Worm (Caenorhabditis elegans) whole organism, dauer: ENCODE measurements around the gene ift-81.

ENCODE experiments used
- unc-62 ChIP-seq: sonication (generic microtip); optimal IDR thresholded peaks from 2 replicates; lab custom pipeline; 2017; ENCODE audit warnings: missing biosample characterization, missing genetic modification reagents, missing genetic modification characterization

ift-81 gene

DNA sequence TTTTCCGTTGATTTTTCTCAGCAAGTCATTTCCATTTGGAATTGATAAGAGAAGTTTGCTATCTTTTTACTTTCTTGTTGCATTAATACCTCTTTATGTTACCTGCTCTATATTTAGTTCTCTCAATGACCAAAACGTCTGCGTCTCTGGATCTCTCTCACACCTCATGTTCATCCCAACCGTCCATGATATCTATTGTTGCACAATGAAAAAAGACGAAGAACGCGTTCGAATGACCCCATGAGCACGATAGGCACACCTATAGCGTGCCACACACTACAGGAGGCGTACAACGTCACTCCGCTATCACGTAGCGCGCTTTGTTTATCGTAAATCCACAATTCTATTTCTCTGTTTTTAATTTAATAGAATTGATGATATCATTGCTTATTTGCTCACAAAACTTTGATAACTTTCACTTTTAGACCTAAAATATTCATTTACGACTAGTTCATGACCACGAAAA is 19.2 kb upstream of the ift-81 start, which contains the start of gene Y34B4A.2:
TSS of gene Y34B4A.2 (plus strand) at position 328 of the 466 bp plus-strand sequence.
- TF ChIP-seq unc-62 (GFP tag; lab: Kevin White, UChicago), result no peak

DNA sequence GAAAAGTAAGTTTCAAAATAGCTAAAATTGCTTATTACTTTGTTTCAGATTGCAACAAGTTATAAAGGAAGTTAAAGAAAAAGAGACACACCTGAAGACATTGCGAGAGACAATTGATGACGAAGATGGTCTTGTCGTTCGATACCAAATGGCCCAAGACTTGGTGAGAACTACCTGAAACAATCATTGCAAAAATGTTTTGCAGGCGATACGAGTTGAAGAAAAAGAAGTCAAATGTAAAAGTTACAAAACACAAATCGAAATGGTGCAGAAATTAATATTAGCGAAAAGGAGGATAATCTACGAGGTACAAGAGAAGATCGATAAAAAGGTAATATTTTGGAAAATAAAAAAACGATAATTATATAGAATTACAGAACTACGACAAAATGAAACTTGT is 18.7 kb upstream of the ift-81 start, which contains the start of gene rga-8:
TSS of gene rga-8 (minus strand) at position 101 of the 400 bp plus-strand sequence.
- no peak for TF ChIP-seq unc-62 (GFP tag; lab: Kevin White, UChicago)

DNA sequence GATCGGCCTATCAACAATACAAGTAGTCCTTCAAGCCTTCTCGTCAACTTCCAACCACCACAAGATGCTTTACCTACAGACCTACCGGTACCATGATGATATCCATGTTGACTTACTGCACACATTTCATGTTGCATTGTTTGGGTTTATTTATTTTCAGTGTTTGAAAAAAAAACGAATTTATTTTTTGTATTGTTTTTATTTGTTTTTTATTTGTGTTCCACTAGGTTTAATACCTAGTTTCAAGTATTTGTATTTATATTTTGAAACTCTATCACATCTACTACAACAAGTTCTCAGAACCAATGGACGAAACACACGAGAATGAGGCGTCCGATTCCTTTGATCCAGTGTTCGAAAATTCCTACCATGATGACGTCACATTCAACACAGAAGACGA is 14.8 kb upstream of the ift-81 start, which contains the start of gene vps-41:
TSS of gene vps-41 (plus strand) at position 301 of the 400 bp plus-strand sequence.
- no peak for TF ChIP-seq unc-62 (GFP tag; lab: Kevin White, UChicago)

DNA sequence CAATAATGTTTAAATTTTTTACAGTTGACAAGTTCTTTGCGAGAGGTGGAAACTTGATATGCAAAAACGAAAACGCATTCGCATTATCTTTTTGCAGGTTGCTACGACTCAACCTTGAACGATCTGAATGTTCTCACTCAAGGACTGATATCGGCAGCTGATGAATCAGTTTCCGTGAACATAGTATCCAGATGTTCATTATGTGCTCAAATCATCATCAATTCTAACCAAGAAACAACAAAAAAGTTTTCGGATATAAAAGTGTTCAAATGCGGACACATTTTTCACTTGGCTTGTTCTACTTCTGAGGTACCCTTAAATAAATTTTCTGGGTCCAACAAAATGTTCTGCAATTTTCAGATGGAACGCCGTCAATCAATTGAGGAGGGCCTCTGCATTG is 9.3 kb upstream of the ift-81 start:
- no peak for TF ChIP-seq unc-62 (GFP tag; lab: Kevin White, UChicago)

DNA sequence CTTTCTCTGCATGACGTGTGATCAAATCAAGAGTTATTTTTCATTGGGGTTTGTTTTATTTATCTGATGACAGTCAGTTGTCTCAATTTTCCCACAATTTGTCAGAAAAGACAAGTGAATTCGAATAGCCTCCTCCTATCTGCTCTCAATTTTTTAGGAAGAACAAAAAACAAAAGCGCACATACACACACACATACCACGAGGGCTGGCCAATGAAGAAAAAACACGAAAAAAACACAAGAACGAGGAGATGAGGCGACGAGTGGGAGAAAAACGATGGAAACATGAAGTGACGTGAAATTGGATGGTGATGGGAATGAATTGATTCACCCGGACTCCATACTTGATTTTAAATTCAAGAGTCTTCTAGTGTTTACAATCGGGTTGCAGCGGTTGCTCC is 4.5 kb upstream of the ift-81 start:
- TF ChIP-seq unc-62 (GFP tag; lab: Kevin White, UChicago), result no peak

DNA sequence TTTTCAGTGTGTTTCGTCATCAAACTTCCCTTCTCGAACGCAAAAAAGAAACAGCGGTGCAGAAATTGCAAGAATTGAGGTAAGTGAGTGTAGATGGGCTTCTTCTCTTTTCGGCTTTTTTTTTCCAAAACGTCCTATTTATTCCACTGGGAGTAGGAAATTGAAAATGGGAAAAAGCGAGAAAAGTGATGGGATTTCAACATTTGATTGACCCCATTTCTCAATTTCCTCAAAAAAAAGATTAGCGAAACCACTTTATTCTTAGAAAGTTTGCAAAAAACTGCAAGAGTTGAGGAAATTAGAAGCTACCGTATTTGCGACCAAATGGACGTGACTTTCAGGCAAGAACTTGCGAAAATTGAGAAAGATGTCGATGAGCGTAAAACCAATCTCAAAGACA is 5.1 kb downstream of the ift-81 start, which contains the start of gene ags-3:
TSS of gene ags-3 (minus strand) at position 101 of the 400 bp plus-strand sequence.
- no peak for TF ChIP-seq unc-62 (GFP tag; lab: Kevin White, UChicago)

DNA sequence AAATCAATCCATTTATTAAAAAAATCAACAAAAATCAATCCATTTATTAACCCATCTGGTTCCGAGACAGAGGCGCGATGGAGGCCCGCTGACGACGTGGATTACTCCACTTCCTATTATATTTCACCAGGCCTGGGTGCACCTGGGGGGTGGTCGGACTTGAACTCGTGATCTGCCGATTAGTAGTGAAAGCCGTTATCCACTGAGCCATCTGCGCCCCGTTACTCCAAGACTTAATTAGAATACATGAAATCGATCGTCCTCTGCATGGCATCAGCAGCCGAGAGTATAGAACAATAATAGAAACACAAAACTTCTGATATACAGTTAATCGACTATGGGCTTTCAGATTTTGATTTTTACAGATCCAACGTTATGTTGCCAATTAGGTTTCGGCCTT is 11.3 kb downstream of the ift-81 start:
- TF ChIP-seq unc-62 (GFP tag; lab: Kevin White, UChicago), result no peak

DNA sequence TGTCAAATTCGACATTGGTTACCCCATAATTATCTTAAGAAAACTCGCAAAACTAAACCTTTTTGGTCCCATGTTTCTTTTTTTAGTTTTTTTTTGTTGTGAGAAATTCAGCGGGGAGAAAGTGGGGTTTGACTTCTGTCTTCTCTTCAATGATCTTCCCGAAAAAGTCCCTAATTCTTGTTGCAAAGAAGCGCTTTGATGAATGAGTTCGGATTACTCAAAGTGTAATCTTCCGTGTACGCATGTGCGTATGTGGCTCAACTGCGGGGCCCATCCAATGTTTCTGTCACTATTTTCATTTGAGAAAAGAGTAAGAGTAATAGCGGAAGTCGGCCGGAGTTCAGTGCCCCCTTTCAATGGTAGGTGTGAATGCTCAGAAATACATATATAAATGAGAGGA is 12.8 kb downstream of the ift-81 start:
- no peak for TF ChIP-seq unc-62 (GFP tag; lab: Kevin White, UChicago)

DNA sequence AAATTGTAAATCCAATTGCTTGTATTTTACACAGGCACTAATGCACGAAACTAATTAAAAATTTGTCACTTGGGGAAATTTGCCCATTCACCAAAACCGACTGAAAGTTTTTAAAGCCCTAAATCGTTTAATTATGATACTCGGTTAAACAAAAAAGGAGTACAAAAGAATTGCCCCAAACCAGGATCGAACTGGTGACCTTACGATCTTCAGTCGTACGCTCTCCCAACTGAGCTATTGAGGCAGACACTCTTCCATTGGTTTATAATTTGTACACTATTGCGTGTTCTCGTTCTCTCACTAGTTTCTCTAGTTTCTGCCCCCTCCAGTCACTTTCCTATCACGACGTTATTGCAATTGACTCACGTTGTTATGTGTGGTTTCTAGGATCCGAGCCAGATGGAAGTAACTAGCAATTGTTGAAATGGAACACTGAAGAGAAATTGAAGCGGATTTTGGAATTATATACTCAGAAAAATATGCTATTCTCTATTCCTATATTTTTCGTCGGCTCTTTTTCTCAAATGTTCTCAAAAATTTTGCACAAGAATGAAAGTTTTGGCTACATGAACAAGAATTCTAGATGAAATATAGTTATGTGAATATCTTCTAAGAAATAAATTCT is 21.0 kb downstream of the ift-81 start:
- TF ChIP-seq unc-62 (GFP tag; lab: Kevin White, UChicago), result no peak

DNA sequence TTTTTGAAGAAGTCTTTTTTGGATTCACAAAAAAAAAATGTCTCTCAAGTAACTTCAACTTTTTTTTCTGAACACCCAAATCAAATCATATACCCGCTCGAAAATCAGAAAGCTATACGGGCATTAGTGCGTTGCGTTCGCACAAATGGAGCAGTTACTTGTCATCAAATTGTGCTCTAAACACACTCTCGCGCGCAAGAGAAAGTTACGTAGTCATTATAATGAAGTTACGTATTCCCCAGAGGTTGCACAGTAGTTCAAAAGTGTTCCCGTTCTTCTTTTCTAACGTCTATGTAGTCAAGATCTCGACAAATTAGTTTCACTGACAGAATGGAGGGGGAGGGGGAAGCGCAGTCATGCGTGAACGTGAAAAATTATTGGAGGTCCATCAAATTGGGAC is 23.2 kb downstream of the ift-81 start:
- TF ChIP-seq unc-62 (GFP tag; lab: Kevin White, UChicago), result no peak

DNA sequence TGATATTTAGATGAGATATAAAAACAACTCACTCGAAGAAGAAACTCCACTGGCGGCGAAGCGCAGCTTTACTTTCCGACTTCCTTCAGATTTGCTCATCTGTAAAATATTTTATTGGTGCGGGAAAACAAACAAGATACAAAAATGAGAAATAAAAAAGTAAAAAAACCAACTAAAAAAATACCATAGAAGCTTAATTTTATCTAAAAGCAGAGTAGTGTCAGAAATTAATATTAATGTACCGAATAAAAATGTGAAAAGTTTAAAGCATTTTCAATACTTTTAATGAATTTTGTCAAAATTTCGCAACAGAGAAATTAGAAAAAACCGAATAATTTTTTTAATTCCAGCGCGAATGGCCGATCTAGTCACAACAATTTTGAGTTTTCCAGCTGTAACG is 24.9 kb downstream of the ift-81 start, which contains the start of gene sto-2:
TSS of gene sto-2 (minus strand) at position 101 of the 400 bp plus-strand sequence.
- no peak for TF ChIP-seq unc-62 (GFP tag; lab: Kevin White, UChicago)

DNA sequence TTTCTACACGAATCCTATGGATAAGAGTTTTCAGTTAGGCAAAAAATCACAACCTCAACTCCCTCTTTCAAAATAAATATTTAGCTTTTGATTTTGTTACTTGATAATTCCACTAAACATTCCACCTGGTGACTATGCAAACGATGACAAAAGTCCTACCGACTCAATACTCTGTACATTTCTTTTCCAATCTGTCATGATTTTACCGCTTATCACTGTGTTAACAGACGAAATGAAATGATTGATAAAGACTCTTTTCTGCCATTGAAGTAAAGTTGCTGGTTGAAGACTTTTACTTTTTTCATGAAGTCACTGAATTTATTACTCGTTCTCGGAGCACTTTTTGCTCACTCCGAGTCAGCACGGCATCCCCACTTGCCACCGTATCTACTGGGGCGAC is 30.9 kb downstream of the ift-81 start, which contains the start of gene C26B9.5:
TSS of gene C26B9.5 (plus strand) at position 244 of the 400 bp plus-strand sequence.
- TF ChIP-seq unc-62 (GFP tag; lab: Kevin White, UChicago), result no peak

DNA sequence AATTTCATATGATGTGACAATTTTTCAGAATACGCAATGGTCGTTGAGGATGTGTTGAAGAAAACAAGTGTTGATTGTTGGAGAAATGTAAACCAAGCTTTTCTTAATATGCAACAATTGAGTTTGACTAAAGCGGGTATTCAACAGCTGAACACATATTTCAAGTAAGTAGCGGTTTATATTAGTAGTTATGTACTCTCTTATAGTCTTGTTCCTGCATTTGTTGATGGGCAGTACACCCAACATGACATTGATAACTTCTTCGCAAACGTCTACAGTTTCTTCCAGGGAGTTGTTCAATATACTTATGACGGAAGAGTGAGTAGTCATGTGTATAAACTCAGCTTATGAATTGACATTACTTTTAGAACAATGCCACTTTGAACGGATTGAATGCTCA is 32.4 kb downstream of the ift-81 start:
- no peak for TF ChIP-seq unc-62 (GFP tag; lab: Kevin White, UChicago)

DNA sequence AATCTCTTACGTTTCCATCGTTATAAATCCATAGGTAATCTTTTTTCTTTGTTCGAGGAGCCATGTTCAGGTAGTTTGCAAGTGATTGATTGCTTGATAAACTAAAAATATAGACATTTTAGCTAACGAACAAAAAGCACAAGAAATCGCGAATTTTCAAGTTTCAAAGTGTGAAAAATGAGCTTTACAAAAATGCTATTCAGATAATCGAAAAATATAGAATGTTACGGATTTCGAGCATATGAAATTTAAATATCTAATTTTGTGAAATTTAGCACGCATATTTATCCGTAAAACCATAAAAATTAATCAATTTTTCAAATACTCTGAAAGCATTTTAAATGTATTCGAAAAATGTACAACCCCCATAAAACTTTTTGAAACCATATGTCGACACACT is 37.0 kb downstream of the ift-81 start, which contains the start of gene C26B9.6:
TSS of gene C26B9.6 (minus strand) at position 101 of the 400 bp plus-strand sequence.
- TF ChIP-seq unc-62 (GFP tag; lab: Kevin White, UChicago), result no peak

DNA sequence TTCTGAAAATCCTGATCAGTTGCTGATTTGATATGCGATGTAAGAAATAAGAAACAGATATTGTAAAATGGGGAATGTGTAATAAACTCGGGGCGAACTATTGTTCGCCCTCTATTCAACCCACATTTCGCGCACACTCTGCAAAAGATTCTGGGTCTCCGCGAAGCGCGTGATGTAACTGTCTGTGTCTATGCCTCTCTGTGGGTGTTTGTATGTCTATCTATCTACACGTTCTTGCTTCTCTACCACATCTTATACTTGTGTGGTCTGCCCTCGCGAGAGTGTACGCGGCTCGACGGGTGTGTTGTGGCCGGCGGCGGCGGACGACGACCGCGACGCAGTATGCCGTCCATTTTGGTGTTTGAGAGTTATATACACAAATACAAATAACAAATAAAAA is 38.1 kb downstream of the ift-81 start:
- no peak for TF ChIP-seq unc-62 (GFP tag; lab: Kevin White, UChicago)

DNA sequence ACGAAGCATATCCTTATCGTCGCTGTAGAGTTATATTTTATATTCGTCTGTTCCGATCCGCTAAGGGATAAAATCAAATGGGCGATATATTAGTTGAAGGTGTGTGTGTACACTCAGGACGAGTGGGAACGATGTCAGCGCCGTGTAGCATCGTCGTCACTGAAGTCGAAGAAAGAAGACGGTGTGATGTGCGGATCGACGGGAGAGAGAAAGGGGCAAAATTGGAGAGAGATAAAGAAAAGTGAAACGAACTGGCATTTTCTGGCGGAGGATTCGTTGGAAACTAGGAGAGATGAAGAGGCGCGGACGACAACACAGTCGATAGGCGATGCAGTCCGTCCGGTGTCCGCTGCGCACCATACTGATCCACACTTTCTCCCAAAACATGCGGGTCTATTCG is 39.6 kb downstream of the ift-81 start, which contains the start of gene C26B9.3:
TSS of gene C26B9.3 (plus strand) at position 343 of the 400 bp plus-strand sequence.
- TF ChIP-seq unc-62 (GFP tag; lab: Kevin White, UChicago), result no peak

DNA sequence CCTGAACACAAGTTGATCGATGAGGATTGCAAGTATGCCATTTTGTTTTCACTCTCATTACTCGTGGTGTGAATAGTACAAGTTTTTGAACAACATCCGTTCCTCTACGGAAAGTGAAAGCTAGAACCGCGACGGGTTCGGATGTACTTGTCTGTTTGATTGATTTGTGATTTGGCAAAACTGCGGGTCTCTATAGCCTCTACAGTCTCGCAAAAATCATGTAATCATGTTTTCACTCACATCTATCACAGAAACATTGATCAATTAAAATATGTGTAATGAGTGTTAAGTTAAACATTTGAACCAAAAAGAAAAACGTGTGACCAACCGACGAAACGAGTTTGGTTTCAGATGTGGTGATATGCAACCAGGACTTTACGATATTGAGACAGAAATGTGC is 41.0 kb downstream of the ift-81 start:
- no peak for TF ChIP-seq unc-62 (GFP tag; lab: Kevin White, UChicago)
